In genomic region chrIV:6327363-6328015, ce11 we compare ENCODE assay signal across 7 worm cellular contexts.
TF ChIP-seq lines count a peak whose summit lies in the region.

No protein-coding gene starts in this region.

TF ChIP-seq in whole organism, L1 larva, 84 proteins besides CTCF, POLR2A, EP300 and RAD21 (continues in another document):
- TF ChIP-seq ets-5 (GFP tag; IDR thresholded peaks at IDR 0.05; lab: Robert Waterston, UW) (no peak), nhr-28 (tag; optimal IDR thresholded peaks at IDR 0.05; lab: Kevin White, UChicago) (no peak), fkh-10 (GFP tag; optimal IDR thresholded peaks at IDR 0.05; lab: Kevin White, UChicago) (no peak), irx-1 (tag; optimal IDR thresholded peaks at IDR 0.05; lab: Kevin White, UChicago) (no peak), hpl-2 (GFP tag; optimal IDR thresholded peaks at IDR 0.05; lab: Kevin White, UChicago) (no peak), hlh-17 (GFP tag; optimal IDR thresholded peaks at IDR 0.05; lab: Kevin White, UChicago; ENCODE audit: borderline replicate concordance) (no peak), mep-1 (tag; optimal IDR thresholded peaks at IDR 0.05; lab: Kevin White, UChicago) (no peak), C34B4.2 (tag; optimal IDR thresholded peaks at IDR 0.05; lab: Kevin White, UChicago) (no peak), mab-9 (GFP tag; IDR thresholded peaks at IDR 0.05; lab: Robert Waterston, UW) (no peak), hlh-4 (tag; optimal IDR thresholded peaks at IDR 0.05; lab: Kevin White, UChicago) (no peak), zip-4 (GFP tag; optimal IDR thresholded peaks at IDR 0.05; lab: Kevin White, UChicago) (no peak), nhr-11 (tag; optimal IDR thresholded peaks at IDR 0.05; lab: Kevin White, UChicago) (no peak), lin-13 (GFP tag; optimal IDR thresholded peaks at IDR 0.05; lab: Kevin White, UChicago) (no peak), tbx-2 (tag; optimal IDR thresholded peaks at IDR 0.05; lab: Kevin White, UChicago) (no peak)

TF ChIP-seq in whole organism, L2 larva, 48 proteins besides CTCF, POLR2A, EP300 and RAD21 (continues in another document):
- TF ChIP-seq ztf-4 (tag; optimal IDR thresholded peaks at IDR 0.05; lab: Kevin White, UChicago) (no peak), fos-1 (tag; optimal IDR thresholded peaks at IDR 0.05; lab: Kevin White, UChicago) (peak; percentile 75), ztf-1 (GFP tag; conservative IDR thresholded peaks at IDR 0.05; lab: Robert Waterston, UW) (no peak), nhr-11 (tag; optimal IDR thresholded peaks at IDR 0.05; lab: Kevin White, UChicago) (no peak), ceh-82 (tag; optimal IDR thresholded peaks at IDR 0.05; lab: Kevin White, UChicago) (no peak), lsy-2 (tag; optimal IDR thresholded peaks at IDR 0.05; lab: Kevin White, UChicago) (peak in 1 of 2 experiments; percentile 41), R02D3.7 (tag; optimal IDR thresholded peaks at IDR 0.05; lab: Kevin White, UChicago) (no peak), alr-1 (tag; optimal IDR thresholded peaks at IDR 0.05; lab: Kevin White, UChicago) (no peak), unc-55 (GFP tag; optimal IDR thresholded peaks at IDR 0.05; lab: Kevin White, UChicago) (peak; percentile 63), lin-39 (tag; optimal IDR thresholded peaks at IDR 0.05; lab: Kevin White, UChicago) (no peak), ztf-11 (tag; optimal IDR thresholded peaks at IDR 0.05; lab: Kevin White, UChicago) (no peak), lin-11 (tag; optimal IDR thresholded peaks at IDR 0.05; lab: Kevin White, UChicago) (no peak), blmp-1 (tag; optimal IDR thresholded peaks at IDR 0.05; lab: Kevin White, UChicago; ENCODE audit: insufficient read depth) (no peak), nhr-129 (tag; optimal IDR thresholded peaks at IDR 0.05; lab: Kevin White, UChicago) (no peak)

TF ChIP-seq in whole organism, L3 larva, 47 proteins besides CTCF, POLR2A, EP300 and RAD21 (continues in another document):
- TF ChIP-seq ceh-9 (tag; optimal IDR thresholded peaks at IDR 0.05; lab: Kevin White, UChicago) (no peak), egl-5 (tag; optimal IDR thresholded peaks at IDR 0.05; lab: Kevin White, UChicago) (no peak), lin-15B (tag; optimal IDR thresholded peaks at IDR 0.05; lab: Kevin White, UChicago) (peak; percentile 53), lsy-12 (tag; optimal IDR thresholded peaks at IDR 0.05; lab: Kevin White, UChicago) (no peak), unc-62 (GFP tag; optimal IDR thresholded peaks at IDR 0.05; lab: Kevin White, UChicago) (no peak), eor-1 (tag; optimal IDR thresholded peaks at IDR 0.05; lab: Kevin White, UChicago) (no peak), nhr-76 (tag; optimal IDR thresholded peaks at IDR 0.05; lab: Kevin White, UChicago) (no peak), elt-2 (tag; optimal IDR thresholded peaks at IDR 0.05; lab: Kevin White, UChicago) (peak; percentile 71), skn-1 (tag; optimal IDR thresholded peaks at IDR 0.05; lab: Kevin White, UChicago) (no peak), ztf-4 (tag; optimal IDR thresholded peaks at IDR 0.05; lab: Kevin White, UChicago) (no peak), daf-12 (tag; optimal IDR thresholded peaks at IDR 0.05; lab: Kevin White, UChicago) (no peak), nhr-28 (tag; optimal IDR thresholded peaks at IDR 0.05; lab: Kevin White, UChicago) (no peak), nhr-237 (tag; optimal IDR thresholded peaks at IDR 0.05; lab: Kevin White, UChicago) (no peak), nfya-1 (tag; optimal IDR thresholded peaks at IDR 0.05; lab: Kevin White, UChicago; ENCODE audit: insufficient read depth) (peak; percentile 8)

TF ChIP-seq in whole organism, L4 larva, 104 proteins besides CTCF, POLR2A, EP300 and RAD21 (continues in another document):
- TF ChIP-seq jun-1 (tag; optimal IDR thresholded peaks at IDR 0.05; lab: Kevin White, UChicago) (no peak), dmd-6 (GFP tag; IDR thresholded peaks at IDR 0.05; lab: Robert Waterston, UW) (peak; percentile 43; the same call in 1 of the 2 replicates), nhr-48 (tag; optimal IDR thresholded peaks at IDR 0.05; lab: Kevin White, UChicago) (peak; percentile 19), attf-4 (tag; optimal IDR thresholded peaks at IDR 0.05; lab: Kevin White, UChicago) (no peak), snpc-1.2 (GFP tag; IDR thresholded peaks at IDR 0.05; lab: Robert Waterston, UW) (no peak), lin-38 (GFP tag; IDR thresholded peaks at IDR 0.05; lab: Robert Waterston, UW) (peak; percentile 51), ceh-20 (GFP tag; IDR thresholded peaks at IDR 0.05; lab: Robert Waterston, UW) (0 out of 2 replicates have a peak, but pooled peaks have one; percentile 25), hlh-11 (tag; optimal IDR thresholded peaks at IDR 0.05; lab: Kevin White, UChicago) (peak; percentile 46), pqm-1 (tag; optimal IDR thresholded peaks at IDR 0.05; lab: Kevin White, UChicago) (peak; percentile 40), hif-1 (tag; optimal IDR thresholded peaks at IDR 0.05; lab: Kevin White, UChicago) (no peak), dpl-1 (GFP tag; optimal IDR thresholded peaks at IDR 0.05; lab: Kevin White, UChicago) (peak; percentile 17), dve-1 (tag; optimal IDR thresholded peaks at IDR 0.05; lab: Kevin White, UChicago; ENCODE audit: insufficient read depth) (peak; percentile 38), ztf-7 (tag; optimal IDR thresholded peaks at IDR 0.05; lab: Kevin White, UChicago) (no peak), ama-1 (optimal IDR thresholded peaks at IDR 0.05; lab: Kevin White, UChicago) (no peak)

TF ChIP-seq in whole organism, late embryonic, 69 proteins besides CTCF, POLR2A, EP300 and RAD21:
- TF ChIP-seq ceh-31 (tag; optimal IDR thresholded peaks at IDR 0.05; lab: Kevin White, UChicago) (peak; percentile 29), ceh-48 (tag; optimal IDR thresholded peaks at IDR 0.05; lab: Kevin White, UChicago) (peak; percentile 51), tbx-2 (tag; optimal IDR thresholded peaks at IDR 0.05; lab: Kevin White, UChicago) (no peak), unc-55 (GFP tag; optimal IDR thresholded peaks at IDR 0.05; lab: Kevin White, UChicago) (no peak), pag-3 (tag; optimal IDR thresholded peaks at IDR 0.05; lab: Kevin White, UChicago; ENCODE audit: borderline replicate concordance) (no peak), unc-42 (tag; optimal IDR thresholded peaks at IDR 0.05; lab: Kevin White, UChicago) (peak; percentile 43), nfya-1 (tag; optimal IDR thresholded peaks at IDR 0.05; lab: Kevin White, UChicago) (peak; percentile 22)

TF ChIP-seq in whole organism, mixed stage, embryonic, 35 proteins besides CTCF, POLR2A, EP300 and RAD21:
- TF ChIP-seq flh-1 (GFP tag; optimal IDR thresholded peaks at IDR 0.05; lab: Kevin White, UChicago) (no peak), elt-1 (tag; optimal IDR thresholded peaks at IDR 0.05; lab: Kevin White, UChicago; ENCODE audit: borderline replicate concordance, insufficient read depth) (peak; percentile 15), ceh-39 (tag; optimal IDR thresholded peaks at IDR 0.05; lab: Kevin White, UChicago) (peak; percentile 55), mep-1 (tag; optimal IDR thresholded peaks at IDR 0.05; lab: Kevin White, UChicago) (peak; percentile 25), hlh-1 (tag; optimal IDR thresholded peaks at IDR 0.05; lab: Kevin White, UChicago) (no peak), elt-3 (tag; optimal IDR thresholded peaks at IDR 0.05; lab: Kevin White, UChicago) (no peak), ces-1 (GFP tag; optimal IDR thresholded peaks at IDR 0.05; lab: Kevin White, UChicago) (peak; percentile 73), nhr-28 (tag; optimal IDR thresholded peaks at IDR 0.05; lab: Kevin White, UChicago) (no peak)
TF ChIP-seq in whole organism, mixed stage, embryonic: peak in this region for 4.

TF ChIP-seq in whole organism, young adult, 124 proteins besides CTCF, POLR2A, EP300 and RAD21:
- TF ChIP-seq attf-5 (GFP tag; optimal IDR thresholded peaks at IDR 0.05; lab: Kevin White, UChicago): peak; percentile 4
- TF ChIP-seq sdz-38 (tag; optimal IDR thresholded peaks at IDR 0.05; lab: Kevin White, UChicago): no peak
- 0 out of 2 replicates have a peak, but pooled peaks have one; percentile 42 for TF ChIP-seq mcd-1 (GFP tag; IDR thresholded peaks at IDR 0.05; lab: Robert Waterston, UW)
- peak; percentile 63 for TF ChIP-seq nhr-80 (tag; optimal IDR thresholded peaks at IDR 0.05; lab: Kevin White, UChicago)
- no peak for TF ChIP-seq ztf-26 (tag; optimal IDR thresholded peaks at IDR 0.05; lab: Kevin White, UChicago)
- peak; percentile 27; the same call in 1 of the 2 replicates for TF ChIP-seq hmg-1.2 (GFP tag; IDR thresholded peaks at IDR 0.05; lab: Robert Waterston, UW)
- peak in 1 of 3 experiments; percentile 12 for TF ChIP-seq lin-35 (GFP tag; optimal IDR thresholded peaks at IDR 0.05; lab: Kevin White, UChicago)
